Worm (Caenorhabditis elegans) whole organism, L2 larva: ENCODE results near the gene F46G10.4.
A peak's percentile ranks its signal among the peaks of the same experiment; 100 is the strongest.

Source experiments
- C34F6.9 ChIP-seq: fragments of 150-350 bp; optimal IDR thresholded peaks from 2 replicates; lab custom pipeline; 2014; ENCODE audit warnings: missing biosample characterization, missing genetic modification characterization
- F13H6.1 ChIP-seq: sonication (generic microtip); optimal IDR thresholded peaks from 2 replicates; lab custom pipeline; 2016; ENCODE audit warnings: missing genetic modification characterization, missing compliant biosample characterization
- R02D3.7 ChIP-seq: fragments of 150-350 bp; optimal IDR thresholded peaks from 2 replicates; lab custom pipeline; 2014; ENCODE audit warnings: missing biosample characterization, missing genetic modification characterization
- Y55F3AM.14 ChIP-seq: fragments of 200-800 bp; sonication (Bioruptor generic); optimal IDR thresholded peaks from 2 replicates; lab custom pipeline; 2018; ENCODE audit warnings: mild to moderate bottlenecking, missing genetic modification characterization, missing compliant biosample characterization
- ZK546.5 ChIP-seq: sonication (generic microtip); optimal IDR thresholded peaks from 2 replicates; lab custom pipeline; 2017; ENCODE audit warnings: missing biosample characterization, missing genetic modification characterization
- alr-1 ChIP-seq: fragments of 150-350 bp; optimal IDR thresholded peaks from 2 replicates; lab custom pipeline; 2014; ENCODE audit warnings: missing biosample characterization, missing genetic modification characterization
- aly-2 ChIP-seq: fragments of 150-350 bp; optimal IDR thresholded peaks from 2 replicates; lab custom pipeline; 2014; ENCODE audit warnings: missing biosample characterization, missing genetic modification characterization
- ama-1 ChIP-seq: fragments of 150-350 bp; optimal IDR thresholded peaks from 2 replicates; lab custom pipeline; 2018; ENCODE audit warnings: inconsistent platforms
- blmp-1 ChIP-seq: sonication (generic microtip); optimal IDR thresholded peaks from 2 replicates; lab custom pipeline; 2017; ENCODE audit warnings: missing genetic modification characterization, mild to moderate bottlenecking, missing compliant biosample characterization, antibody characterized with exemption, moderate library complexity; ENCODE audit not compliant: insufficient read depth
- ceh-16 ChIP-seq: fragments of 150-350 bp; optimal IDR thresholded peaks from 2 replicates; lab custom pipeline; 2014; ENCODE audit warnings: missing biosample characterization, missing genetic modification characterization
- crh-2 ChIP-seq: sonication (generic microtip); optimal IDR thresholded peaks from 2 replicates; lab custom pipeline; 2017; ENCODE audit warnings: missing biosample characterization, missing genetic modification characterization
- dmd-4 ChIP-seq: sonication (generic microtip); optimal IDR thresholded peaks from 2 replicates; lab custom pipeline; 2017; ENCODE audit warnings: missing biosample characterization, missing genetic modification characterization
- egl-27 ChIP-seq: sonication (generic microtip); optimal IDR thresholded peaks from 3 replicates; lab custom pipeline; 2017; ENCODE audit warnings: missing biosample characterization, missing genetic modification reagents, missing genetic modification characterization
- elt-1 ChIP-seq: fragments of 150-350 bp; optimal IDR thresholded peaks from 2 replicates; lab custom pipeline; 2014; ENCODE audit warnings: missing biosample characterization, missing genetic modification characterization
- elt-3 ChIP-seq: sonication (generic microtip); optimal IDR thresholded peaks from 2 replicates; lab custom pipeline; 2017; ENCODE audit warnings: missing biosample characterization, missing genetic modification characterization
- fos-1 ChIP-seq: fragments of 150-350 bp; optimal IDR thresholded peaks from 2 replicates; lab custom pipeline; 2014; ENCODE audit warnings: missing biosample characterization, missing genetic modification characterization
- gmeb-1 ChIP-seq: fragments of 150-350 bp; optimal IDR thresholded peaks from 2 replicates; lab custom pipeline; 2014; ENCODE audit warnings: missing biosample characterization, missing genetic modification characterization
- lin-11 ChIP-seq: fragments of 150-350 bp; sonication (generic microtip); optimal IDR thresholded peaks from 2 replicates; lab custom pipeline; 2014; ENCODE audit warnings: missing biosample characterization, missing genetic modification characterization, inconsistent platforms, mixed read lengths
- lin-13 ChIP-seq: fragments of 150-350 bp; optimal IDR thresholded peaks from 2 replicates; lab custom pipeline; 2014; ENCODE audit warnings: missing biosample characterization, missing genetic modification reagents, missing genetic modification characterization
- lin-39 ChIP-seq: fragments of 150-350 bp; optimal IDR thresholded peaks from 2 replicates; lab custom pipeline; 2014; ENCODE audit warnings: missing biosample characterization, missing genetic modification reagents, missing genetic modification characterization
- lsy-2 ChIP-seq, 2 experiments: fragments of 150-350 bp in 1 of 2; sonication (generic microtip) in 1 of 2; optimal IDR thresholded peaks; 2 replicates each; lab custom pipeline; 2014 to 2017; ENCODE audit warnings: missing biosample characterization in 2 of 2, missing genetic modification characterization in 2 of 2
- mab-5 ChIP-seq: fragments of 150-350 bp; optimal IDR thresholded peaks from 2 replicates; lab custom pipeline; 2014; ENCODE audit warnings: missing biosample characterization, missing genetic modification characterization
- mbf-1 ChIP-seq: sonication (generic microtip); optimal IDR thresholded peaks from 2 replicates; lab custom pipeline; 2017; ENCODE audit warnings: missing biosample characterization, missing genetic modification characterization
- mdl-1 ChIP-seq, 2 experiments: fragments of 150-350 bp in 1 of 2; sonication (generic microtip) in 1 of 2; optimal IDR thresholded peaks; 2 replicates each; lab custom pipeline; 2017; ENCODE audit warnings: missing biosample characterization in 2 of 2, missing genetic modification characterization in 2 of 2
- nhr-10 ChIP-seq: sonication (generic microtip); optimal IDR thresholded peaks from 2 replicates; lab custom pipeline; 2017; ENCODE audit warnings: missing biosample characterization, missing genetic modification characterization
- nhr-11 ChIP-seq: fragments of 150-350 bp; optimal IDR thresholded peaks from 2 replicates; lab custom pipeline; 2014; ENCODE audit warnings: missing biosample characterization, missing genetic modification characterization
- nhr-12 ChIP-seq: fragments of 150-350 bp; optimal IDR thresholded peaks from 2 replicates; lab custom pipeline; 2014; ENCODE audit warnings: missing biosample characterization, missing genetic modification characterization
- nhr-129 ChIP-seq: fragments of 150-350 bp; optimal IDR thresholded peaks from 2 replicates; lab custom pipeline; 2014; ENCODE audit warnings: missing biosample characterization, missing genetic modification characterization
- nhr-21 ChIP-seq: fragments of 150-350 bp; optimal IDR thresholded peaks from 2 replicates; lab custom pipeline; 2014; ENCODE audit warnings: missing biosample characterization, missing genetic modification characterization
- nhr-23 ChIP-seq: fragments of 150-350 bp; optimal IDR thresholded peaks from 2 replicates; lab custom pipeline; 2014; ENCODE audit warnings: missing biosample characterization, missing genetic modification reagents, missing genetic modification characterization
- nhr-237 ChIP-seq: fragments of 150-350 bp; optimal IDR thresholded peaks from 2 replicates; lab custom pipeline; 2014; ENCODE audit warnings: missing biosample characterization, missing genetic modification characterization
- nhr-25 ChIP-seq: fragments of 150-350 bp; sonication (generic microtip); optimal IDR thresholded peaks from 3 replicates; lab custom pipeline; 2014; ENCODE audit warnings: missing biosample characterization, missing genetic modification characterization
- nhr-6 ChIP-seq: fragments of 150-350 bp; optimal IDR thresholded peaks from 2 replicates; lab custom pipeline; 2014; ENCODE audit warnings: missing biosample characterization, missing genetic modification characterization
- nhr-77 ChIP-seq: fragments of 150-350 bp; optimal IDR thresholded peaks from 2 replicates; lab custom pipeline; 2014; ENCODE audit warnings: missing biosample characterization, missing genetic modification characterization
- peb-1 ChIP-seq: fragments of 150-350 bp; optimal IDR thresholded peaks from 2 replicates; lab custom pipeline; 2014; ENCODE audit warnings: missing biosample characterization, missing genetic modification characterization
- sem-4 ChIP-seq: fragments of 150-350 bp; optimal IDR thresholded peaks from 2 replicates; lab custom pipeline; 2014; ENCODE audit warnings: missing biosample characterization, missing genetic modification reagents, missing genetic modification characterization
- sma-3 ChIP-seq: sonication (generic microtip); optimal IDR thresholded peaks from 2 replicates; lab custom pipeline; 2016; ENCODE audit warnings: missing genetic modification reagents, missing genetic modification characterization, missing compliant biosample characterization
- sma-9 ChIP-seq, 2 experiments: fragments of 150-350 bp in 1 of 2; sonication (generic microtip) in 1 of 2; optimal IDR thresholded peaks; 2 replicates each; lab custom pipeline; 2014 to 2016; ENCODE audit warnings: missing genetic modification characterization in 2 of 2, mild to moderate bottlenecking in 1 of 2, missing biosample characterization in 1 of 2, missing compliant biosample characterization in 1 of 2, missing genetic modification reagents in 1 of 2, moderate library complexity in 1 of 2
- snpc-4 ChIP-seq: fragments of 150-350 bp; optimal IDR thresholded peaks from 2 replicates; lab custom pipeline; 2014; ENCODE audit warnings: missing biosample characterization, missing genetic modification characterization
- unc-39 ChIP-seq: fragments of 150-350 bp; optimal IDR thresholded peaks from 2 replicates; lab custom pipeline; 2014; ENCODE audit warnings: missing biosample characterization, missing genetic modification characterization
- unc-55 ChIP-seq: fragments of 150-350 bp; sonication (generic microtip); optimal IDR thresholded peaks from 3 replicates; lab custom pipeline; 2014; ENCODE audit warnings: missing biosample characterization, missing genetic modification reagents, missing genetic modification characterization
- unc-62 ChIP-seq: fragments of 150-350 bp; optimal IDR thresholded peaks from 2 replicates; lab custom pipeline; 2014; ENCODE audit warnings: missing biosample characterization, missing genetic modification reagents, missing genetic modification characterization
- zag-1 ChIP-seq: fragments of 150-350 bp; optimal IDR thresholded peaks from 2 replicates; lab custom pipeline; 2014; ENCODE audit warnings: missing biosample characterization, missing genetic modification characterization
- ztf-1 ChIP-seq: fragments of 200-800 bp; sonication (Bioruptor generic); conservative IDR thresholded peaks from 2 replicates; pipeline ENCODE4 v1.3.6; 2022; ENCODE audit warnings: missing genetic modification characterization, missing compliant biosample characterization
- ztf-11 ChIP-seq: sonication (generic microtip); optimal IDR thresholded peaks from 2 replicates; lab custom pipeline; 2017; ENCODE audit warnings: missing biosample characterization, missing genetic modification characterization
- ztf-4 ChIP-seq: fragments of 150-350 bp; optimal IDR thresholded peaks from 2 replicates; lab custom pipeline; 2014; ENCODE audit warnings: missing biosample characterization, missing genetic modification characterization

Gene F46G10.4

DNA sequence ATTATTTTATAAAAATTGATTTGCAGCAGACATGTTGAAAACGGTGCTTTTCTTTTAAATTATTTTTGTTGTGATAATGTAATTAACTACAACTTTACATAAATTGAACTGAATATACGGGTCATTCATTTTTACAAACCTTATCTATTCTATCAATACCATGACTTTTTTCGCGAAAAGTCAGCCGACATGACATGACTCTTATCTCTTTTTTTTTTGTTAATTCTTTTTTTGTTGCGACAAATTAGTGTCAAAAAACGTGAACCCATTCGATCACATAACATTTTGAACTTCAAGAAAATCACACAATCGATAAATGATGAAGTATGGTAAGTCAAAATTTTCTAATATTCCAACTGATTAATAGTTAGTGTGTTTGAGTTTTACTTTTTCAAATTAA is 5.8 kb upstream of the F46G10.4 start, which contains the start of gene sir-2.2:
sir-2.2 (plus strand) TSS at position 34 of the 400 bp plus-strand sequence.
- no peak for TF ChIP-seq dmd-4
- TF ChIP-seq crh-2 (tag; lab: Kevin White, UChicago) = peak; percentile 23
- no peak for TF ChIP-seq Y55F3AM.14 (GFP tag; lab: Kevin White, UChicago)
- TF ChIP-seq F13H6.1 = peak; percentile 19
- TF ChIP-seq fos-1 = peak; percentile 84
- TF ChIP-seq nhr-25 (tag; lab: Kevin White, UChicago) = peak; percentile 39
- no peak for TF ChIP-seq R02D3.7
- no peak for TF ChIP-seq mbf-1 (tag; lab: Kevin White, UChicago)
- TF ChIP-seq nhr-10 (tag; lab: Kevin White, UChicago) = no peak
- no peak for TF ChIP-seq ztf-1
- peak; percentile 43 for TF ChIP-seq nhr-21
- no peak for TF ChIP-seq mab-5 (tag; lab: Kevin White, UChicago)
- peak; percentile 4 for TF ChIP-seq sma-3
- TF ChIP-seq sma-9 (GFP tag; optimal IDR thresholded peaks at IDR 0.05; lab: Kevin White, UChicago) = peak; percentile 74
- no peak for TF ChIP-seq sma-9 (tag; optimal IDR thresholded peaks at IDR 0.05; lab: Kevin White, UChicago)

DNA sequence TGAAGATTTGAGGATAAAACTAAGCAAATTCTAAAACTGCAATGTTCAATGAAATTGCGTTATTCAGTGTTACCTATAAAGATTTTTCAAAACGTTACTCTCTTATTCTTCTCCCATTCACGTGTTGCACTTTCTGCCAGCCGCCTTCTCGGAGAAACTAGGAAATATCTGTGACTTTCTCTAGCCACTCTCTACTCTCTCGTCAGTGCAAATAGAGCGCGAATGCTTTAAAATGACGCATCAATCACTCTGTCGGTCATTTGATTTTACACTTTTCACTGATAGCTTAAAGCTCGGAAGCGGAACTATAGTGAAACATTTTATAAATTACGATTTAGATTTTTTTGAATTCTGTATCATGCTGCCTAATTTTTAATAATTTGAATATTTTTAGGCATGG is 5.0 kb upstream of the F46G10.4 start:
- TF ChIP-seq nhr-12 (tag; lab: Kevin White, UChicago) = no peak
- TF ChIP-seq nhr-129 (tag; lab: Kevin White, UChicago) = peak; percentile 94
- no peak for TF ChIP-seq unc-62 (GFP tag; lab: Kevin White, UChicago)
- peak; percentile 89 for TF ChIP-seq F13H6.1
- TF ChIP-seq alr-1 (tag; lab: Kevin White, UChicago) = no peak
- TF ChIP-seq elt-1 (tag; lab: Kevin White, UChicago) = no peak
- TF ChIP-seq nhr-237 (tag; lab: Kevin White, UChicago) = no peak
- TF ChIP-seq nhr-11 (tag; lab: Kevin White, UChicago) = no peak
- peak; percentile 80 for TF ChIP-seq sem-4
- TF ChIP-seq mdl-1 (tag; optimal IDR thresholded peaks at IDR 0.05; lab: Kevin White, UChicago) = peak; percentile 20 to 76
- peak; percentile 85 for TF ChIP-seq crh-2 (tag; lab: Kevin White, UChicago)
- TF ChIP-seq unc-39 (tag; lab: Kevin White, UChicago) = no peak
- TF ChIP-seq peb-1 (tag; lab: Kevin White, UChicago) = no peak
- TF ChIP-seq snpc-4 (tag; lab: Kevin White, UChicago) = peak; percentile 58
- no peak for TF ChIP-seq ztf-11 (tag; lab: Kevin White, UChicago)
- TF ChIP-seq gmeb-1 = peak; percentile 58
- no peak for TF ChIP-seq ztf-1
- TF ChIP-seq lin-39 (tag; lab: Kevin White, UChicago) = peak; percentile 63
- peak; percentile 86 for TF ChIP-seq nhr-21
- no peak for TF ChIP-seq ama-1 (lab: Kevin White, UChicago)
- TF ChIP-seq nhr-6 = peak; percentile 79
- no peak for TF ChIP-seq ceh-16
- TF ChIP-seq nhr-77 (tag; lab: Kevin White, UChicago) = no peak
- peak; percentile 87 for TF ChIP-seq unc-55 (GFP tag; lab: Kevin White, UChicago)
- peak; percentile 99 for TF ChIP-seq fos-1
- peak; percentile 94 for TF ChIP-seq C34F6.9
- TF ChIP-seq blmp-1 (tag; lab: Kevin White, UChicago) = peak; percentile 69
- no peak for TF ChIP-seq mbf-1 (tag; lab: Kevin White, UChicago)
- TF ChIP-seq nhr-10 (tag; lab: Kevin White, UChicago) = no peak
- no peak for TF ChIP-seq dmd-4
- peak; percentile 57 for TF ChIP-seq zag-1 (tag; lab: Kevin White, UChicago)
- TF ChIP-seq nhr-25 (tag; lab: Kevin White, UChicago) = peak; percentile 83
- no peak for TF ChIP-seq ZK546.5 (tag; lab: Kevin White, UChicago)
- TF ChIP-seq R02D3.7 = no peak
- TF ChIP-seq Y55F3AM.14 (GFP tag; lab: Kevin White, UChicago) = no peak
- TF ChIP-seq aly-2 (tag; lab: Kevin White, UChicago) = no peak
- TF ChIP-seq lin-13 (GFP tag; lab: Kevin White, UChicago) = peak; percentile 64
- TF ChIP-seq mab-5 (tag; lab: Kevin White, UChicago) = peak; percentile 79
- TF ChIP-seq sma-9 (GFP tag; optimal IDR thresholded peaks at IDR 0.05; lab: Kevin White, UChicago) = peak; percentile 89
- TF ChIP-seq sma-9 (tag; optimal IDR thresholded peaks at IDR 0.05; lab: Kevin White, UChicago) = no peak
- peak in 1 of 2 experiments; percentile 81 for TF ChIP-seq lsy-2 (tag; optimal IDR thresholded peaks at IDR 0.05; lab: Kevin White, UChicago)
- TF ChIP-seq lin-11 (tag; lab: Kevin White, UChicago) = peak; percentile 28
- peak; percentile 70 for TF ChIP-seq egl-27 (tag; lab: Kevin White, UChicago)
- TF ChIP-seq nhr-23 (tag; lab: Kevin White, UChicago) = no peak
- TF ChIP-seq elt-3 = no peak
- peak; percentile 29 for TF ChIP-seq ztf-4 (tag; lab: Kevin White, UChicago)
- TF ChIP-seq sma-3 = peak; percentile 85
